Fruit fly (Drosophila melanogaster): ENCODE measurements around the gene CG33648.

The CG33648 gene

DNA sequence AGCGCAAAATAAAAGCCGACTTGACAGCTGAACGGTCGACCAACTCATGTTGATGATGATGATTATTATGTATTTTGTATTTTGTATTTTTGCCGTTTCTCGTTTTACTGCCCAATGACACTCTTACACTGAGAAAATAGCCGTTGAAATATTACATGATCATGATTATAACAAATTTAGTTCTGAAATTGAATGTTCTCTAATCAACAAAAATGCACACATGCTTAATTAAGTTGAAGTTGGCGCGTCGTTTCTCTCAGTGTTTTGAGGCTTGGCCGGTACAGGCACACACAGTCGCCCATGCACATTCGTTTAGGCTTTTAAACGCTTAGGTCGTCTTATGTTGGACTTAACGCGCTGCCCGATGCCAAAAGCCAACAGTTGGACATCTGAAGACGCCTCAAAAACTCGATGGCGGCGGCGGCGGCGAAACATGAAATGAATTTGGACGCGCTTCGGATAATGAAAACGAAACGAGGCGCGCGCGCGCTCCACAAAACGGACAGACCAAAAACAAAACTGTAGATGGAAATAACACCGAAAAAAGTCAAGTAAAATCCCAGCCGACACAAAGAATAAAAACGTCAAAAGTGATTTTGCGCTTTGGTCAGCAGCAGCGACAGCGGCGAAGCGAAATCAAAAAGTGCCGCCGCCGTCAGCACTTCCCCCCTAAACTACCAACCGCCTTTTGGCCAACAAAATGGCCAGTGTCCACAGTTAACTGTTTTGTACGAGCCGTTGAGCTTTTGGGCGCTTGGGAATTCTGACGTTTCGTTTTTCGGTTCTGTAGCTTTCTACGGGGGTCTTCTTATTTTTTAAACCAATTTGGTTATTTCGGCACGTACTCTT lies 21.3 kb upstream of the CG33648 start (continued):
- TF ChIP-seq sisA (GFP tag; IDR thresholded peaks at IDR 0.05): peak; percentile 92
- TF ChIP-seq CG17328 (GFP tag; IDR thresholded peaks at IDR 0.05): peak; percentile 95
- TF ChIP-seq CG4730 (GFP tag; IDR thresholded peaks at IDR 0.05): peak; percentile 90
- peak; percentile 90 for TF ChIP-seq eyg (GFP tag; optimal IDR thresholded peaks at IDR 0.05)
- TF ChIP-seq p53 (GFP tag; optimal IDR thresholded peaks at IDR 0.05): peak; percentile 87
- peak; percentile 78 for TF ChIP-seq CG11696 (GFP tag; IDR thresholded peaks at IDR 0.05)
- TF ChIP-seq jumu (GFP tag; optimal IDR thresholded peaks at IDR 0.05): peak; percentile 89
- TF ChIP-seq Deaf1 (tag; optimal IDR thresholded peaks at IDR 0.05): peak; percentile 69
- peak; percentile 60 for TF ChIP-seq HmgD (GFP tag; optimal IDR thresholded peaks at IDR 0.05)
- TF ChIP-seq CG10979 (tag; optimal IDR thresholded peaks at IDR 0.05): peak; percentile 89
- peak; percentile 89 for TF ChIP-seq nau (GFP tag; optimal IDR thresholded peaks at IDR 0.05)
- peak; percentile 77 for TF ChIP-seq zen (tag; optimal IDR thresholded peaks at IDR 0.05)
- TF ChIP-seq gem (tag; optimal IDR thresholded peaks at IDR 0.05): peak; percentile 94
- peak; percentile 78 for TF ChIP-seq Myb (GFP tag; optimal IDR thresholded peaks at IDR 0.05)
- no peak for TF ChIP-seq Scr (GFP tag; IDR thresholded peaks at IDR 0.05; ENCODE audit: partially characterized antibody)
- peak; percentile 92 for TF ChIP-seq Gug (GFP tag; IDR thresholded peaks at IDR 0.05)
- no peak for TF ChIP-seq yki (optimal IDR thresholded peaks at IDR 0.05)
- TF ChIP-seq CG31388 (GFP tag; optimal IDR thresholded peaks at IDR 0.05): peak; percentile 70
- peak; percentile 90 for TF ChIP-seq CG18764 (GFP tag; optimal IDR thresholded peaks at IDR 0.05)
- peak; percentile 63 for TF ChIP-seq ac (GFP tag; optimal IDR thresholded peaks at IDR 0.05)
- no peak for TF ChIP-seq br (optimal IDR thresholded peaks at IDR 0.05)
- TF ChIP-seq sim (GFP tag; IDR thresholded peaks at IDR 0.05): peak; percentile 78
- TF ChIP-seq ro (GFP tag; IDR thresholded peaks at IDR 0.05): peak; percentile 62; the same call in 1 of the 2 replicates
- TF ChIP-seq ranshi (GFP tag; IDR thresholded peaks at IDR 0.05): peak; percentile 92
- peak; percentile 85 for TF ChIP-seq CG6813 (GFP tag; optimal IDR thresholded peaks at IDR 0.05)
- peak; percentile 91 for TF ChIP-seq PHDP (tag; optimal IDR thresholded peaks at IDR 0.05)
- peak; percentile 80 for TF ChIP-seq CG10274 (GFP tag; optimal IDR thresholded peaks at IDR 0.05)
- TF ChIP-seq HLH4C (GFP tag; IDR thresholded peaks at IDR 0.05; ENCODE audit: partially characterized antibody): no peak
- no peak for TF ChIP-seq tna (GFP tag; IDR thresholded peaks at IDR 0.05; ENCODE audit: partially characterized antibody)
- peak; percentile 83 for TF ChIP-seq D19A (tag; optimal IDR thresholded peaks at IDR 0.05)
- TF ChIP-seq CG7271 (tag; optimal IDR thresholded peaks at IDR 0.05): peak; percentile 52
- TF ChIP-seq Neu2 (GFP tag; optimal IDR thresholded peaks at IDR 0.05; ENCODE audit: borderline replicate concordance): no peak
- peak; percentile 66 for TF ChIP-seq Nf-YB (GFP tag; optimal IDR thresholded peaks at IDR 0.05)
- peak; percentile 33 for TF ChIP-seq CG10565 (GFP tag; optimal IDR thresholded peaks at IDR 0.05)
- TF ChIP-seq CG10431 (GFP tag; optimal IDR thresholded peaks at IDR 0.05): no peak
- TF ChIP-seq tap (tag; optimal IDR thresholded peaks at IDR 0.05): peak; percentile 92
- TF ChIP-seq hb (GFP tag; IDR thresholded peaks at IDR 0.05; ENCODE audit: partially characterized antibody): no peak
- peak; percentile 43; the same call in 1 of the 2 replicates for TF ChIP-seq Dip2 (GFP tag; IDR thresholded peaks at IDR 0.05)
- peak; percentile 95 for TF ChIP-seq so (GFP tag; IDR thresholded peaks at IDR 0.05)
- peak; percentile 91 for TF ChIP-seq row (GFP tag; IDR thresholded peaks at IDR 0.05)
- TF ChIP-seq klu (GFP tag; IDR thresholded peaks at IDR 0.05): peak; percentile 83
- peak; percentile 57 for TF ChIP-seq Usf (GFP tag; optimal IDR thresholded peaks at IDR 0.05)
- TF ChIP-seq pfk (GFP tag; optimal IDR thresholded peaks at IDR 0.05): no peak
- peak; percentile 80 for TF ChIP-seq kah (GFP tag; optimal IDR thresholded peaks at IDR 0.05)
- TF ChIP-seq CG30431 (GFP tag; optimal IDR thresholded peaks at IDR 0.05): peak; percentile 90
- TF ChIP-seq E2f1 (GFP tag; IDR thresholded peaks at IDR 0.05): peak; percentile 91
- TF ChIP-seq Dfd (GFP tag; optimal IDR thresholded peaks at IDR 0.05): no peak
- no peak for TF ChIP-seq CG16813 (GFP tag; IDR thresholded peaks at IDR 0.05; ENCODE audit: partially characterized antibody)
- peak; percentile 85 for TF ChIP-seq abd-A (tag; optimal IDR thresholded peaks at IDR 0.05)

Measured in whole organism, embryonic.